Fruit fly (Drosophila melanogaster): ENCODE results near the gene dls.

dls gene

dm6 chr3L:16176492-16176891, 24.6 kb upstream of the dls start (continued):
- TF ChIP-seq Lpt (GFP tag; optimal IDR thresholded peaks at IDR 0.05) (no peak), Sox102F (GFP tag; optimal IDR thresholded peaks at IDR 0.05) (peak; percentile 60), CG9139 (GFP tag; optimal IDR thresholded peaks at IDR 0.05) (peak; percentile 46), CG10631 (GFP tag; optimal IDR thresholded peaks at IDR 0.05) (peak; percentile 73), Met (GFP tag; optimal IDR thresholded peaks at IDR 0.05) (peak; percentile 78), dsx (GFP tag; optimal IDR thresholded peaks at IDR 0.05; ENCODE audit: poor library complexity, severe bottlenecking) (peak; percentile 79), Hr39 (GFP tag; optimal IDR thresholded peaks at IDR 0.05) (peak; percentile 50), svp (GFP tag) (peak; percentile 86), Sox14 (GFP tag; optimal IDR thresholded peaks at IDR 0.05) (peak; percentile 65), CG6808 (GFP tag; optimal IDR thresholded peaks at IDR 0.05) (peak; percentile 66)

- TF ChIP-seq OdsH (GFP tag; optimal IDR thresholded peaks at IDR 0.05) (no peak), net (GFP tag; optimal IDR thresholded peaks at IDR 0.05) (no peak), CG8119 (GFP tag; IDR thresholded peaks at IDR 0.05) (no peak), CG11294 (GFP tag; IDR thresholded peaks at IDR 0.05) (no peak), fd85E (GFP tag; optimal IDR thresholded peaks at IDR 0.05) (no peak), Hr39 (GFP tag; optimal IDR thresholded peaks at IDR 0.05) (no peak), CG32006 (GFP tag; optimal IDR thresholded peaks at IDR 0.05) (no peak), pdm3 (GFP tag; optimal IDR thresholded peaks at IDR 0.05) (no peak), CG10631 (GFP tag; optimal IDR thresholded peaks at IDR 0.05) (peak; percentile 24), CG9139 (GFP tag; optimal IDR thresholded peaks at IDR 0.05) (no peak), CG6854 (GFP tag; optimal IDR thresholded peaks at IDR 0.05) (no peak), Met (GFP tag; optimal IDR thresholded peaks at IDR 0.05) (no peak), dsx (GFP tag; optimal IDR thresholded peaks at IDR 0.05; ENCODE audit: poor library complexity, severe bottlenecking) (peak; percentile 10), CG8319 (GFP tag; optimal IDR thresholded peaks at IDR 0.05) (no peak), CG4318 (GFP tag; optimal IDR thresholded peaks at IDR 0.05) (no peak), CG6792 (GFP tag; optimal IDR thresholded peaks at IDR 0.05) (no peak), CG6276 (GFP tag; optimal IDR thresholded peaks at IDR 0.05) (no peak), Sox102F (GFP tag; optimal IDR thresholded peaks at IDR 0.05) (peak; percentile 23), salr (GFP tag; optimal IDR thresholded peaks at IDR 0.05) (no peak), CG15336 (GFP tag; IDR thresholded peaks at IDR 0.05) (no peak), topi (GFP tag; optimal IDR thresholded peaks at IDR 0.05) (peak; percentile 10), Sox15 (GFP tag; optimal IDR thresholded peaks at IDR 0.05) (no peak), CG7368 (GFP tag; optimal IDR thresholded peaks at IDR 0.05) (peak; percentile 3), Eip75B (GFP tag; optimal IDR thresholded peaks at IDR 0.05) (peak; percentile 4), CG6808 (GFP tag; optimal IDR thresholded peaks at IDR 0.05) (peak; percentile 55), CG16779 (tag; optimal IDR thresholded peaks at IDR 0.05) (no peak), CG11902 (GFP tag; optimal IDR thresholded peaks at IDR 0.05) (no peak), esn (GFP tag; optimal IDR thresholded peaks at IDR 0.05) (no peak), spab (GFP tag; optimal IDR thresholded peaks at IDR 0.05) (peak; percentile 14), CG34406 (GFP tag; optimal IDR thresholded peaks at IDR 0.05) (peak; percentile 0), lz (GFP tag; optimal IDR thresholded peaks at IDR 0.05) (no peak), achi (GFP tag; optimal IDR thresholded peaks at IDR 0.05) (peak; percentile 11), acj6 (GFP tag; optimal IDR thresholded peaks at IDR 0.05) (no peak), CG8632 (GFP tag; optimal IDR thresholded peaks at IDR 0.05) (peak; percentile 12), ss (GFP tag; optimal IDR thresholded peaks at IDR 0.05) (peak in 1 of 2 experiments; percentile 22), Sox14 (GFP tag; optimal IDR thresholded peaks at IDR 0.05) (no peak), vri (GFP tag; optimal IDR thresholded peaks at IDR 0.05) (no peak), CG3032 (tag; optimal IDR thresholded peaks at IDR 0.05) (peak; percentile 30), Ets21C (GFP tag; optimal IDR thresholded peaks at IDR 0.05) (no peak), fd59A (GFP tag; optimal IDR thresholded peaks at IDR 0.05) (no peak), Lpt (GFP tag; optimal IDR thresholded peaks at IDR 0.05) (no peak), fkh (GFP tag; optimal IDR thresholded peaks at IDR 0.05) (no peak), Smox (GFP tag; optimal IDR thresholded peaks at IDR 0.05) (no peak), CG3919 (GFP tag; optimal IDR thresholded peaks at IDR 0.05) (no peak), CG31627 (GFP tag; optimal IDR thresholded peaks at IDR 0.05) (no peak), CG1621 (tag; optimal IDR thresholded peaks at IDR 0.05) (no peak), CG6163 (GFP tag; IDR thresholded peaks at IDR 0.05) (peak; percentile 40; the same call in 1 of the 3 replicates), eg (GFP tag; IDR thresholded peaks at IDR 0.05) (no peak)
Observed at dm6 chr3L:16177309-16177708, 23.8 kb upstream of the dls start.
